Fruit fly (Drosophila melanogaster) whole organism, embryonic: ENCODE data around the gene CG7120.

Source experiments
- ATbp ChIP-seq: fragments of 200-800 bp; sonication (Bioruptor generic); optimal IDR thresholded peaks from 2 replicates; lab custom pipeline; 2017; ENCODE audit warnings: missing biosample characterization, mild to moderate bottlenecking, missing genetic modification characterization, missing genetic modification reagents
- Awh ChIP-seq: fragments of 200-800 bp; sonication (Bioruptor generic); IDR thresholded peaks from 2 replicates; pipeline ENCODE4, ENCODE4 v1.3.6; 2022; ENCODE audit warnings: missing biosample characterization, missing genetic modification characterization
- C15 ChIP-seq: fragments of 200-800 bp; sonication (Bioruptor generic); IDR thresholded peaks from 3 replicates; pipeline ENCODE4 v1.3.6; 2022; ENCODE audit warnings: missing biosample characterization, missing genetic modification characterization
- CG11085 ChIP-seq: fragments of 200-800 bp; sonication (Bioruptor generic); IDR thresholded peaks from 2 replicates; pipeline ENCODE4 v1.3.6; 2022; ENCODE audit warnings: missing biosample characterization, missing genetic modification characterization
- CG11504 ChIP-seq: fragments of 200-800 bp; sonication (Bioruptor generic); optimal IDR thresholded peaks from 3 replicates; lab custom pipeline; 2019; ENCODE audit warnings: missing biosample characterization, mild to moderate bottlenecking, missing genetic modification characterization, moderate library complexity
- CG11560 ChIP-seq: fragments of 200-800 bp; sonication (Bioruptor generic); IDR thresholded peaks from 3 replicates; pipeline ENCODE4 v1.3.6; 2022; ENCODE audit warnings: missing biosample characterization, missing genetic modification characterization
- CG12104 ChIP-seq: fragments of 200-800 bp; sonication (Bioruptor generic); optimal IDR thresholded peaks from 3 replicates; lab custom pipeline; 2016; ENCODE audit warnings: missing biosample characterization, missing genetic modification characterization
- CG13894 ChIP-seq: fragments of 200-800 bp; sonication (Bioruptor generic); optimal IDR thresholded peaks from 3 replicates; lab custom pipeline; 2018; ENCODE audit warnings: missing biosample characterization, mild to moderate bottlenecking, missing genetic modification characterization, moderate library complexity
- CG14965 ChIP-seq: fragments of 200-800 bp; sonication (Bioruptor generic); optimal IDR thresholded peaks from 2 replicates; lab custom pipeline; 2016; ENCODE audit warnings: missing biosample characterization, missing genetic modification characterization, borderline replicate concordance
- CG15514 ChIP-seq: fragments of 200-800 bp; sonication (Bioruptor generic); optimal IDR thresholded peaks from 3 replicates; lab custom pipeline; 2017; ENCODE audit warnings: missing biosample characterization, missing genetic modification characterization, mild to moderate bottlenecking, moderate library complexity, missing genetic modification reagents
- CG2712 ChIP-seq: fragments of 200-800 bp; optimal IDR thresholded peaks from 3 replicates; lab custom pipeline; 2019; ENCODE audit warnings: missing biosample characterization, mild to moderate bottlenecking, missing genetic modification characterization, moderate library complexity
- CG31365 ChIP-seq: fragments of 200-800 bp; sonication (Bioruptor generic); optimal IDR thresholded peaks from 2 replicates; lab custom pipeline; 2018; ENCODE audit warnings: missing biosample characterization, mild to moderate bottlenecking, missing genetic modification characterization
- CG3281 ChIP-seq: fragments of 200-800 bp; sonication (Bioruptor generic); optimal IDR thresholded peaks from 3 replicates; lab custom pipeline; 2017; ENCODE audit warnings: missing biosample characterization, mild to moderate bottlenecking, missing genetic modification characterization
- CG3995 ChIP-seq: fragments of 200-800 bp; sonication (Bioruptor generic); optimal IDR thresholded peaks from 3 replicates; lab custom pipeline; 2016; ENCODE audit warnings: missing biosample characterization, missing genetic modification characterization
- CG6683 ChIP-seq: fragments of 200-800 bp; sonication (Bioruptor generic); optimal IDR thresholded peaks from 2 replicates; lab custom pipeline; 2017; ENCODE audit warnings: missing biosample characterization, mild to moderate bottlenecking, missing genetic modification characterization, missing genetic modification reagents
- CG7372 ChIP-seq: fragments of 200-800 bp; sonication (Bioruptor generic); IDR thresholded peaks from 2 replicates; pipeline ENCODE4 v1.3.6; 2022; ENCODE audit warnings: missing biosample characterization, missing genetic modification characterization
- CG8290 ChIP-seq, 3 experiments: fragments of 200-800 bp; sonication (Bioruptor generic); optimal IDR thresholded peaks; 2 replicates each; lab custom pipeline; 2016 to 2019; ENCODE audit warnings: missing biosample characterization in 3 of 3, missing genetic modification characterization in 3 of 3, mild to moderate bottlenecking in 2 of 3, moderate library complexity in 1 of 3
- CG8478 ChIP-seq: fragments of >200 bp; optimal IDR thresholded peaks from 2 replicates; lab custom pipeline; 2018
- D19B ChIP-seq: fragments of 200-800 bp; sonication (Bioruptor generic); optimal IDR thresholded peaks from 2 replicates; lab custom pipeline; 2017; ENCODE audit warnings: missing biosample characterization, mild to moderate bottlenecking, missing genetic modification characterization
- Drgx ChIP-seq: fragments of 200-800 bp; sonication (Bioruptor generic); IDR thresholded peaks from 2 replicates; pipeline ENCODE4 v1.3.6; 2022; ENCODE audit warnings: missing biosample characterization, missing genetic modification characterization
- E2f2 ChIP-seq: fragments of 200-800 bp; sonication (Bioruptor generic); IDR thresholded peaks from 2 replicates; pipeline ENCODE4 v1.3.6; 2022; ENCODE audit warnings: missing biosample characterization, missing genetic modification characterization
- Hr51 ChIP-seq, 2 experiments: fragments of 200-800 bp; sonication (Bioruptor generic); optimal IDR thresholded peaks; 2 replicates in 1 of 2; 3 replicates in 1 of 2; lab custom pipeline; 2016 to 2018; ENCODE audit warnings: missing biosample characterization in 2 of 2, missing genetic modification characterization in 2 of 2, mild to moderate bottlenecking in 1 of 2, moderate library complexity in 1 of 2
- Hr78 ChIP-seq, 2 experiments: fragments of 200-800 bp in 1 of 2; fragments of >200 bp in 1 of 2; sonication (Bioruptor generic) in 1 of 2; optimal IDR thresholded peaks; 2 replicates each; lab custom pipeline; 2017 to 2019; ENCODE audit warnings: missing biosample characterization in 2 of 2, missing genetic modification characterization in 2 of 2, mild to moderate bottlenecking in 1 of 2, moderate library complexity in 1 of 2
- MESR4 ChIP-seq: fragments of 200-800 bp; sonication (Bioruptor generic); optimal IDR thresholded peaks from 2 replicates; lab custom pipeline; 2018; ENCODE audit warnings: missing biosample characterization, mild to moderate bottlenecking, missing genetic modification characterization, moderate library complexity
- Oli ChIP-seq: fragments of 200-800 bp; sonication (Bioruptor generic); optimal IDR thresholded peaks from 2 replicates; lab custom pipeline; 2018; ENCODE audit warnings: missing biosample characterization, mild to moderate bottlenecking, missing genetic modification characterization, moderate library complexity
- Sin3A ChIP-seq: fragments of >200 bp; optimal IDR thresholded peaks from 2 replicates; lab custom pipeline; 2018
- Six4 ChIP-seq: fragments of 200-800 bp; sonication (Bioruptor generic); optimal IDR thresholded peaks from 2 replicates; lab custom pipeline; 2016; ENCODE audit warnings: missing biosample characterization, missing genetic modification characterization
- Trl ChIP-seq, 3 experiments: fragments of >200 bp in 2 of 3; fragments of 200-800 bp in 1 of 3; sonication (Bioruptor generic) in 1 of 3; optimal IDR thresholded peaks; 2 replicates in 1 of 3; 3 replicates in 2 of 3; lab custom pipeline; 2016 to 2017; ENCODE audit warnings: missing biosample characterization in 1 of 3, missing genetic modification characterization in 1 of 3
- cad ChIP-seq: fragments of >200 bp; optimal IDR thresholded peaks from 2 replicates; lab custom pipeline; 2017; ENCODE audit warnings: missing biosample characterization, missing genetic modification characterization
- chn ChIP-seq: fragments of 200-800 bp; sonication (Bioruptor generic); optimal IDR thresholded peaks from 2 replicates; lab custom pipeline; 2016; ENCODE audit warnings: missing biosample characterization, missing genetic modification characterization
- en ChIP-seq: fragments of 200-800 bp; sonication (Bioruptor generic); optimal IDR thresholded peaks from 2 replicates; lab custom pipeline; 2016; ENCODE audit warnings: missing biosample characterization, missing genetic modification characterization
- inv ChIP-seq: fragments of 200-800 bp; sonication (Bioruptor generic); IDR thresholded peaks from 2 replicates; pipeline ENCODE4 v1.3.6; 2022; ENCODE audit warnings: missing biosample characterization, missing genetic modification characterization; ENCODE audit not compliant: partially characterized antibody
- maf-S ChIP-seq: fragments of 200-800 bp; sonication (Bioruptor generic); optimal IDR thresholded peaks from 2 replicates; lab custom pipeline; 2016; ENCODE audit warnings: missing biosample characterization, missing genetic modification characterization
- mam ChIP-seq: fragments of 200-800 bp; sonication (Bioruptor generic); optimal IDR thresholded peaks from 3 replicates; lab custom pipeline; 2016; ENCODE audit warnings: missing biosample characterization, missing genetic modification characterization
- nerfin-1 ChIP-seq: fragments of 200-800 bp; sonication (Bioruptor generic); optimal IDR thresholded peaks from 3 replicates; lab custom pipeline; 2019; ENCODE audit warnings: missing biosample characterization, mild to moderate bottlenecking, missing genetic modification characterization, moderate library complexity
- nmo ChIP-seq: fragments of 200-800 bp; sonication (Bioruptor generic); optimal IDR thresholded peaks from 2 replicates; lab custom pipeline; 2018; ENCODE audit warnings: missing biosample characterization, mild to moderate bottlenecking, missing genetic modification characterization, moderate library complexity
- pzg ChIP-seq: fragments of 200-800 bp; sonication (Bioruptor generic); optimal IDR thresholded peaks from 3 replicates; lab custom pipeline; 2018; ENCODE audit warnings: missing biosample characterization, mild to moderate bottlenecking, missing genetic modification characterization, moderate library complexity
- sc ChIP-seq, 3 experiments: fragments of >200 bp in 2 of 3; fragments of 200-800 bp in 1 of 3; sonication (Bioruptor generic) in 1 of 3; optimal IDR thresholded peaks; 2 replicates in 2 of 3; 3 replicates in 1 of 3; lab custom pipeline; 2017; ENCODE audit warnings: mild to moderate bottlenecking in 1 of 3, missing biosample characterization in 1 of 3, missing genetic modification characterization in 1 of 3, missing genetic modification reagents in 1 of 3
- tio ChIP-seq: fragments of 200-800 bp; sonication (Bioruptor generic); optimal IDR thresholded peaks from 2 replicates; lab custom pipeline; 2017; ENCODE audit warnings: missing biosample characterization, missing genetic modification characterization, inconsistent platforms
- tna ChIP-seq: fragments of 200-800 bp; sonication (Bioruptor generic); IDR thresholded peaks from 2 replicates; pipeline ENCODE4 v1.3.6; 2022; ENCODE audit warnings: missing biosample characterization, missing genetic modification characterization; ENCODE audit not compliant: partially characterized antibody
- unpg ChIP-seq: fragments of 200-800 bp; sonication (Bioruptor generic); optimal IDR thresholded peaks from 3 replicates; lab custom pipeline; 2018; ENCODE audit warnings: missing biosample characterization, mild to moderate bottlenecking, missing genetic modification characterization, moderate library complexity
- zfh1 ChIP-seq: fragments of 200-800 bp; sonication (Bioruptor generic); IDR thresholded peaks from 3 replicates; pipeline ENCODE4 v1.3.6; 2022; ENCODE audit warnings: missing biosample characterization, missing genetic modification characterization

CG7120 gene

dm6 chr3L:8385055-8385454 lies 10.7 kb upstream of the CG7120 start (continued):
- TF ChIP-seq sc (optimal IDR thresholded peaks at IDR 0.05; lab: Kevin White, UChicago) (no peak), sc (GFP tag; optimal IDR thresholded peaks at IDR 0.05; lab: Kevin White, UChicago) (no peak), CG2712 (tag; lab: Kevin White, UChicago) (peak; percentile 26), CG11504 (tag; lab: Kevin White, UChicago) (peak; percentile 58), nmo (peak; percentile 44), Oli (tag; lab: Kevin White, UChicago) (peak; percentile 25), chn (no peak), CG14965 (GFP tag; lab: Kevin White, UChicago) (no peak), D19B (GFP tag; lab: Kevin White, UChicago) (no peak), tio (GFP tag; lab: Kevin White, UChicago) (peak; percentile 10), Drgx (GFP tag; lab: Robert Waterston, UW) (peak; percentile 56; the same call in 1 of the 2 replicates)
- TF ChIP-seq, all 482 proteins: peak for 27

- TF ChIP-seq E2f2 (GFP tag; lab: Robert Waterston, UW) (no peak), pzg (no peak), CG3995 (GFP tag; lab: Kevin White, UChicago) (no peak), CG11085 (GFP tag; lab: Robert Waterston, UW) (no peak), CG8290 (GFP tag; optimal IDR thresholded peaks at IDR 0.05; lab: Kevin White, UChicago) (no peak), CG8290 (tag; optimal IDR thresholded peaks at IDR 0.05; lab: Kevin White, UChicago) (no peak), Hr78 (GFP tag; optimal IDR thresholded peaks at IDR 0.05; lab: Kevin White, UChicago) (no peak), inv (GFP tag; lab: Robert Waterston, UW) (no peak), Awh (GFP tag; lab: Robert Waterston, UW) (no peak), Trl (optimal IDR thresholded peaks at IDR 0.05; lab: Kevin White, UChicago) (no peak), Trl (GFP tag; optimal IDR thresholded peaks at IDR 0.05; lab: Kevin White, UChicago) (no peak), mam (no peak), CG7372 (no peak), nerfin-1 (tag; lab: Kevin White, UChicago) (no peak)
Measured at dm6 chr3L:8391240-8391639, 4.6 kb upstream of the CG7120 start, which contains the start of gene Jon66Ci. TSS of gene Jon66Ci (plus strand) at chr3L:8391540.

- TF ChIP-seq CG12104 (GFP tag; lab: Kevin White, UChicago) (no peak), ATbp (GFP tag; lab: Kevin White, UChicago) (no peak), CG6683 (GFP tag; lab: Kevin White, UChicago) (no peak), tna (GFP tag; lab: Robert Waterston, UW) (no peak), Hr51 (GFP tag; optimal IDR thresholded peaks at IDR 0.05; lab: Kevin White, UChicago) (no peak), CG31365 (tag; lab: Kevin White, UChicago) (no peak), CG8478 (lab: Kevin White, UChicago) (no peak), C15 (no peak), cad (GFP tag; lab: Kevin White, UChicago) (no peak), MESR4 (GFP tag; lab: Kevin White, UChicago) (no peak), en (GFP tag; lab: Kevin White, UChicago) (no peak), Sin3A (lab: Kevin White, UChicago) (no peak), zfh1 (GFP tag; lab: Robert Waterston, UW) (no peak), CG11560 (tag; lab: Robert Waterston, UW) (no peak), maf-S (GFP tag; lab: Kevin White, UChicago) (no peak), Six4 (GFP tag; lab: Kevin White, UChicago) (no peak), CG3281 (GFP tag; lab: Kevin White, UChicago) (no peak), CG13894 (tag; lab: Kevin White, UChicago) (no peak), unpg (GFP tag; lab: Kevin White, UChicago) (no peak), CG15514 (no peak)
Measured at dm6 chr3L:8393549-8393948, 2.3 kb upstream of the CG7120 start, which contains the start of gene Jon66Cii. TSS of gene Jon66Cii (minus strand) at chr3L:8393649.
